Worm (Caenorhabditis elegans): Measurements from ENCODE around the gene gpa-13.

The gpa-13 gene

ce11 chrV:12706511-12706910 is 48.2 kb downstream of the gpa-13 start:
- TF ChIP-seq aha-1 (tag): peak; percentile 80
- no peak for TF ChIP-seq spr-3 (GFP tag; optimal IDR thresholded peaks at IDR 0.05)

- TF ChIP-seq unc-62 (GFP tag; optimal IDR thresholded peaks at IDR 0.05 in 1 of 2) (peak in 1 of 2 experiments; percentile 34), unc-62 (tag; optimal IDR thresholded peaks at IDR 0.05) (no peak), aha-1 (tag) (no peak)
These were observed 50.7 kb downstream of the gpa-13 start, which contains the start of gene R11D1.1 for ce11 chrV:12704077-12704476. R11D1.1 (plus strand) TSS chrV:12704377.
